Fruit fly (Drosophila melanogaster) whole organism, embryonic: ENCODE measurements around the gene CG31680.

Source experiments
- Awh ChIP-seq: fragments of 200-800 bp; sonication (Bioruptor generic); IDR thresholded peaks from 2 replicates; pipeline ENCODE4, ENCODE4 v1.3.6; 2022; ENCODE audit warnings: missing biosample characterization, missing genetic modification characterization
- CG10366 ChIP-seq: fragments of 200-800 bp; sonication (Bioruptor generic); IDR thresholded peaks from 2 replicates; pipeline ENCODE4 v1.3.6; 2022; ENCODE audit warnings: missing biosample characterization, missing genetic modification characterization
- CG11504 ChIP-seq: fragments of 200-800 bp; sonication (Bioruptor generic); optimal IDR thresholded peaks from 3 replicates; lab custom pipeline; 2019; ENCODE audit warnings: missing biosample characterization, mild to moderate bottlenecking, missing genetic modification characterization, moderate library complexity
- CG11560 ChIP-seq: fragments of 200-800 bp; sonication (Bioruptor generic); IDR thresholded peaks from 3 replicates; pipeline ENCODE4 v1.3.6; 2022; ENCODE audit warnings: missing biosample characterization, missing genetic modification characterization
- CG12769 ChIP-seq: fragments of 200-800 bp; sonication (Bioruptor generic); optimal IDR thresholded peaks from 2 replicates; lab custom pipeline; 2019; ENCODE audit warnings: missing biosample characterization, mild to moderate bottlenecking, missing genetic modification characterization, moderate library complexity
- CG17385 ChIP-seq: fragments of 200-800 bp; sonication (Bioruptor generic); optimal IDR thresholded peaks from 3 replicates; lab custom pipeline; 2018; ENCODE audit warnings: missing biosample characterization, mild to moderate bottlenecking, missing genetic modification characterization
- CG18476 ChIP-seq: fragments of 200-800 bp; sonication (Bioruptor generic); optimal IDR thresholded peaks from 2 replicates; lab custom pipeline; 2016; ENCODE audit warnings: missing biosample characterization, mild to moderate bottlenecking, missing genetic modification characterization
- CG2889 ChIP-seq: fragments of 200-800 bp; sonication (Bioruptor generic); IDR thresholded peaks from 3 replicates; pipeline ENCODE4 v1.3.6; 2022; ENCODE audit warnings: missing biosample characterization, missing genetic modification characterization
- CG3065 ChIP-seq: fragments of 200-800 bp; sonication (Bioruptor generic); optimal IDR thresholded peaks from 2 replicates; lab custom pipeline; 2016; ENCODE audit warnings: missing biosample characterization, missing genetic modification characterization
- CG3726 ChIP-seq: fragments of 200-800 bp; sonication (Bioruptor generic); IDR thresholded peaks from 3 replicates; pipeline ENCODE4, ENCODE4 v1.3.6; 2022; ENCODE audit warnings: missing biosample characterization, missing genetic modification characterization
- CG3847 ChIP-seq: fragments of 200-800 bp; sonication (Bioruptor generic); IDR thresholded peaks from 2 replicates; pipeline ENCODE4 v1.3.6; 2022; ENCODE audit warnings: missing biosample characterization, missing genetic modification characterization
- CG42726 ChIP-seq: fragments of 200-800 bp; sonication (Bioruptor generic); IDR thresholded peaks from 2 replicates; pipeline ENCODE4 v1.3.6; 2022; ENCODE audit warnings: missing biosample characterization, missing genetic modification characterization; ENCODE audit not compliant: partially characterized antibody
- CG4282 ChIP-seq: fragments of 200-800 bp; sonication (Bioruptor generic); optimal IDR thresholded peaks from 2 replicates; lab custom pipeline; 2016; ENCODE audit warnings: missing biosample characterization, missing genetic modification characterization
- CG6813 ChIP-seq: fragments of 200-800 bp; sonication (Bioruptor generic); optimal IDR thresholded peaks from 2 replicates; lab custom pipeline; 2017; ENCODE audit warnings: missing biosample characterization, missing genetic modification characterization, mild to moderate bottlenecking, moderate library complexity, missing genetic modification reagents
- CG8089 ChIP-seq: fragments of 200-800 bp; sonication (Bioruptor generic); optimal IDR thresholded peaks from 3 replicates; lab custom pipeline; 2016; ENCODE audit warnings: missing biosample characterization, missing genetic modification characterization
- CG9817 ChIP-seq: fragments of 200-800 bp; sonication (Bioruptor generic); optimal IDR thresholded peaks from 2 replicates; lab custom pipeline; 2018; ENCODE audit warnings: missing biosample characterization, mild to moderate bottlenecking, missing genetic modification characterization, moderate library complexity
- CrebB ChIP-seq: fragments of 200-800 bp; sonication (Bioruptor generic); optimal IDR thresholded peaks from 3 replicates; lab custom pipeline; 2018; ENCODE audit warnings: missing biosample characterization, mild to moderate bottlenecking, missing genetic modification characterization
- Dad ChIP-seq: fragments of 200-800 bp; sonication (Bioruptor generic); optimal IDR thresholded peaks from 3 replicates; lab custom pipeline; 2016; ENCODE audit warnings: missing biosample characterization, missing genetic modification characterization
- Dll ChIP-seq: fragments of 200-800 bp; sonication (Bioruptor generic); IDR thresholded peaks from 4 replicates; pipeline ENCODE4 v1.3.6; 2022; ENCODE audit warnings: missing biosample characterization, missing genetic modification characterization; ENCODE audit not compliant: partially characterized antibody
- Dp ChIP-seq: fragments of 200-800 bp; sonication (Bioruptor generic); optimal IDR thresholded peaks from 2 replicates; lab custom pipeline; 2018; ENCODE audit warnings: missing biosample characterization, mild to moderate bottlenecking, missing genetic modification characterization, moderate library complexity
- Elba2 ChIP-seq: fragments of 200-800 bp; sonication (Bioruptor generic); optimal IDR thresholded peaks from 3 replicates; lab custom pipeline; 2016; ENCODE audit warnings: missing biosample characterization, missing genetic modification characterization
- Fer2 ChIP-seq: fragments of 200-800 bp; sonication (Bioruptor generic); optimal IDR thresholded peaks from 2 replicates; lab custom pipeline; 2018; ENCODE audit warnings: missing biosample characterization, mild to moderate bottlenecking, missing genetic modification characterization, moderate library complexity
- HLH54F ChIP-seq: fragments of 200-800 bp; sonication (Bioruptor generic); optimal IDR thresholded peaks from 3 replicates; lab custom pipeline; 2016; ENCODE audit warnings: missing biosample characterization, missing genetic modification characterization
- Hr51 ChIP-seq, 2 experiments: fragments of 200-800 bp; sonication (Bioruptor generic); optimal IDR thresholded peaks; 2 replicates in 1 of 2; 3 replicates in 1 of 2; lab custom pipeline; 2016 to 2018; ENCODE audit warnings: missing biosample characterization in 2 of 2, missing genetic modification characterization in 2 of 2, mild to moderate bottlenecking in 1 of 2, moderate library complexity in 1 of 2
- Lpt ChIP-seq: fragments of >200 bp; optimal IDR thresholded peaks from 2 replicates; lab custom pipeline; 2018; ENCODE audit warnings: missing biosample characterization, missing genetic modification characterization
- MBD-R2 ChIP-seq: fragments of 200-800 bp; sonication (Bioruptor generic); IDR thresholded peaks from 2 replicates; pipeline ENCODE4 v1.3.6; 2022; ENCODE audit warnings: missing biosample characterization, missing genetic modification characterization
- Mad ChIP-seq: fragments of 200-800 bp; sonication (Bioruptor generic); optimal IDR thresholded peaks from 2 replicates; lab custom pipeline; 2016; ENCODE audit warnings: missing biosample characterization, missing genetic modification characterization
- NFAT ChIP-seq: fragments of 200-800 bp; sonication (Bioruptor generic); IDR thresholded peaks from 2 replicates; pipeline ENCODE4 v1.3.6; 2022; ENCODE audit warnings: missing biosample characterization, missing genetic modification characterization
- Nf-YA ChIP-seq: fragments of 200-800 bp; sonication (Bioruptor generic); IDR thresholded peaks from 2 replicates; pipeline ENCODE4 v1.3.6; 2022; ENCODE audit warnings: missing biosample characterization, missing genetic modification characterization
- Spps ChIP-seq: fragments of 200-800 bp; sonication (Bioruptor generic); optimal IDR thresholded peaks from 2 replicates; lab custom pipeline; 2018; ENCODE audit warnings: missing biosample characterization, mild to moderate bottlenecking, missing genetic modification characterization
- al ChIP-seq: fragments of 200-800 bp; sonication (Bioruptor generic); IDR thresholded peaks from 2 replicates; pipeline ENCODE4 v1.3.6; 2022; ENCODE audit warnings: missing biosample characterization, missing genetic modification characterization
- bsh ChIP-seq, 2 experiments: fragments of 200-800 bp; sonication (Bioruptor generic); optimal IDR thresholded peaks; 2 replicates each; lab custom pipeline; 2017 to 2018; ENCODE audit warnings: mild to moderate bottlenecking in 2 of 2, missing biosample characterization in 2 of 2, missing genetic modification characterization in 2 of 2, moderate library complexity in 1 of 2
- danr ChIP-seq: fragments of 200-800 bp; sonication (Bioruptor generic); IDR thresholded peaks from 2 replicates; pipeline ENCODE4 v1.3.6; 2022; ENCODE audit warnings: missing biosample characterization, missing genetic modification characterization
- fd3F ChIP-seq: fragments of 200-800 bp; sonication (Bioruptor generic); optimal IDR thresholded peaks from 2 replicates; lab custom pipeline; 2018; ENCODE audit warnings: missing biosample characterization, mild to moderate bottlenecking, missing genetic modification characterization, moderate library complexity
- grau ChIP-seq: fragments of 200-800 bp; optimal IDR thresholded peaks from 3 replicates; lab custom pipeline; 2019; ENCODE audit warnings: missing biosample characterization, mild to moderate bottlenecking, missing genetic modification characterization, moderate library complexity
- gt ChIP-seq: fragments of 200-800 bp; sonication (Bioruptor generic); IDR thresholded peaks from 2 replicates; pipeline ENCODE4 v1.3.6; 2022; ENCODE audit warnings: missing biosample characterization, missing genetic modification characterization
- ham ChIP-seq: fragments of 200-800 bp; sonication (Bioruptor generic); IDR thresholded peaks from 2 replicates; pipeline ENCODE4 v1.3.6; 2022; ENCODE audit warnings: missing biosample characterization, missing genetic modification characterization
- nerfin-1 ChIP-seq: fragments of 200-800 bp; sonication (Bioruptor generic); optimal IDR thresholded peaks from 3 replicates; lab custom pipeline; 2019; ENCODE audit warnings: missing biosample characterization, mild to moderate bottlenecking, missing genetic modification characterization, moderate library complexity
- nerfin-2 ChIP-seq: fragments of 200-800 bp; sonication (Bioruptor generic); IDR thresholded peaks from 2 replicates; pipeline ENCODE4 v1.3.6; 2022; ENCODE audit warnings: missing biosample characterization, missing genetic modification characterization; ENCODE audit not compliant: partially characterized antibody
- nom ChIP-seq: fragments of 200-800 bp; sonication (Bioruptor generic); optimal IDR thresholded peaks from 2 replicates; lab custom pipeline; 2017; ENCODE audit warnings: missing biosample characterization, missing genetic modification characterization, mild to moderate bottlenecking, moderate library complexity, missing genetic modification reagents
- onecut ChIP-seq: fragments of 200-800 bp; sonication (Bioruptor generic); IDR thresholded peaks from 2 replicates; pipeline ENCODE4 v1.3.6; 2022; ENCODE audit warnings: missing biosample characterization, missing genetic modification characterization
- pfk ChIP-seq: fragments of 200-800 bp; sonication (Bioruptor generic); optimal IDR thresholded peaks from 2 replicates; lab custom pipeline; 2018; ENCODE audit warnings: missing biosample characterization, mild to moderate bottlenecking, missing genetic modification characterization, moderate library complexity
- pnt ChIP-seq: fragments of 200-800 bp; sonication (Bioruptor generic); optimal IDR thresholded peaks from 3 replicates; lab custom pipeline; 2016; ENCODE audit warnings: missing biosample characterization, missing genetic modification characterization
- ssp ChIP-seq: fragments of 200-800 bp; sonication (Bioruptor generic); IDR thresholded peaks from 2 replicates; pipeline ENCODE4 v1.3.6; 2022; ENCODE audit warnings: missing biosample characterization, missing genetic modification characterization
- tgo ChIP-seq: fragments of 200-800 bp; sonication (Bioruptor generic); IDR thresholded peaks from 3 replicates; pipeline ENCODE4 v1.3.6; 2022; ENCODE audit warnings: missing biosample characterization, missing genetic modification characterization
- tin ChIP-seq: fragments of 200-800 bp; sonication (Bioruptor generic); optimal IDR thresholded peaks from 3 replicates; lab custom pipeline; 2016; ENCODE audit warnings: missing biosample characterization, missing genetic modification characterization
- twi ChIP-seq: fragments of 200-800 bp; optimal IDR thresholded peaks from 2 replicates; lab custom pipeline; 2019; ENCODE audit warnings: missing biosample characterization, mild to moderate bottlenecking, missing genetic modification characterization, moderate library complexity
- vnd ChIP-seq: fragments of 200-800 bp; sonication (Bioruptor generic); IDR thresholded peaks from 3 replicates; pipeline ENCODE4 v1.3.6; 2022; ENCODE audit warnings: missing biosample characterization, missing genetic modification characterization; ENCODE audit not compliant: partially characterized antibody
- vvl ChIP-seq: fragments of 200-800 bp; sonication (Bioruptor generic); IDR thresholded peaks from 2 replicates; pipeline ENCODE4 v1.3.6; 2022; ENCODE audit warnings: missing biosample characterization, missing genetic modification characterization
- zf30C ChIP-seq: fragments of 200-800 bp; sonication (Bioruptor generic); optimal IDR thresholded peaks from 3 replicates; lab custom pipeline; 2018; ENCODE audit warnings: missing biosample characterization, mild to moderate bottlenecking, missing genetic modification characterization
- zfh1 ChIP-seq: fragments of 200-800 bp; sonication (Bioruptor generic); IDR thresholded peaks from 3 replicates; pipeline ENCODE4 v1.3.6; 2022; ENCODE audit warnings: missing biosample characterization, missing genetic modification characterization

Gene CG31680

dm6 chr2L:20656110-20656509, 16.2 kb downstream of the CG31680 start, which contains the start of the genes brun and CG2614 (continued):
- TF ChIP-seq twi (tag; lab: Kevin White, UChicago) (no peak), CG8089 (GFP tag; lab: Kevin White, UChicago) (peak; percentile 37), ssp (GFP tag; lab: Robert Waterston, UW) (peak; percentile 72), tgo (GFP tag; lab: Robert Waterston, UW) (peak; percentile 83), gt (GFP tag; lab: Robert Waterston, UW) (no peak), CG42726 (no peak), CG3726 (peak; percentile 61; the same call in 1 of the 3 replicates), Dad (GFP tag; lab: Kevin White, UChicago) (peak; percentile 74), CG9817 (tag; lab: Kevin White, UChicago) (peak; percentile 66), Elba2 (GFP tag; lab: Kevin White, UChicago) (peak; percentile 99), CG11504 (tag; lab: Kevin White, UChicago) (no peak), Nf-YA (GFP tag; lab: Robert Waterston, UW) (peak; percentile 73; the same call in 1 of the 2 replicates), fd3F (GFP tag; lab: Kevin White, UChicago) (peak; percentile 34), CG2889 (GFP tag; lab: Robert Waterston, UW) (0 out of 3 replicates have a peak, but pooled peaks have one; percentile 51), nerfin-2 (peak; percentile 69), nom (GFP tag; lab: Kevin White, UChicago) (no peak), NFAT (GFP tag; lab: Robert Waterston, UW) (0 out of 2 replicates have a peak, but pooled peaks have one; percentile 26), CG10366 (peak; percentile 80), CG3847 (GFP tag; lab: Robert Waterston, UW) (peak; percentile 85), Dll (GFP tag; lab: Robert Waterston, UW) (peak; percentile 95), pfk (no peak), CG17385 (no peak), vnd (GFP tag; lab: Robert Waterston, UW) (peak; percentile 85), MBD-R2 (GFP tag; lab: Robert Waterston, UW) (peak; percentile 96), ham (no peak), zfh1 (peak; percentile 65; the same call in 2 of the 3 replicates), CG18476 (peak; percentile 53), Awh (GFP tag; lab: Robert Waterston, UW) (no peak), al (GFP tag; lab: Robert Waterston, UW) (peak; percentile 74), CG11560 (tag; lab: Robert Waterston, UW) (peak; percentile 66), zf30C (GFP tag; lab: Kevin White, UChicago) (no peak), CG3065 (peak; percentile 14), Lpt (GFP tag; lab: Kevin White, UChicago) (no peak), Mad (GFP tag; lab: Kevin White, UChicago) (peak; percentile 84), Hr51 (GFP tag; optimal IDR thresholded peaks at IDR 0.05; lab: Kevin White, UChicago) (peak in 1 of 2 experiments; percentile 78), Fer2 (peak; percentile 29), bsh (GFP tag; optimal IDR thresholded peaks at IDR 0.05; lab: Kevin White, UChicago) (peak in 1 of 2 experiments; percentile 57), CG6813 (no peak), grau (tag; lab: Kevin White, UChicago) (peak; percentile 63), Dp (peak; percentile 24), Spps (peak; percentile 30), onecut (GFP tag; lab: Robert Waterston, UW) (no peak), HLH54F (GFP tag; lab: Kevin White, UChicago) (peak; percentile 75), tin (GFP tag; lab: Kevin White, UChicago) (peak; percentile 60), CG12769 (tag; lab: Kevin White, UChicago) (no peak), CG4282 (peak; percentile 24), pnt (GFP tag; lab: Kevin White, UChicago) (peak; percentile 72), nerfin-1 (tag; lab: Kevin White, UChicago) (no peak), danr (peak; percentile 23; the same call in 1 of the 2 replicates), vvl (peak; percentile 81), CrebB (tag; lab: Kevin White, UChicago) (peak; percentile 16)
